Fruit fly (Drosophila melanogaster) Kc167 (cell line): ENCODE results near the gene Pdha.

Experiments
- h ChIP-seq: fragments of >200 bp; optimal IDR thresholded peaks from 3 replicates; lab custom pipeline; 2018; ENCODE audit warnings: missing external identifiers
- psq ChIP-seq: fragments of >200 bp; optimal IDR thresholded peaks from 2 replicates; lab custom pipeline; 2017; ENCODE audit warnings: missing external identifiers
- ttk ChIP-seq: sonication (Bioruptor generic); optimal IDR thresholded peaks from 2 replicates; lab custom pipeline; 2017; ENCODE audit warnings: missing external identifiers

DNA sequence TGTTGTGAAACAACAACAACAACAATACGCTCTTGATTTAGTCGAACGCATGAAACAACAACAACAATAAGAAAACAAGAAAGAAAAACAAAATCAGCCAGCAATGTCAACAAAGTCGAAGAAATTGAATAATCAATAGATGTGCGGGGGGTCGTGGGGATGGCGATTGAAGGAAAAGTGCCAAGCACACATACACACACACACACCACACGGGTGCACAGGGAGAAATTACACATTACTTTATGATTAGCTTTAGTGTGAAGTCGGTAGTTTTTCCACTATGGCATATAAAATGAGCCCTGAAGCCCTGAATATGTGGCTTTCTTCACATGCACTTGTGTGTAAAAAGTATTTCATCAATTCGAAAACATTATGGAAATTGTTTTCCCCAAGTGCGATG lies 9.1 kb upstream of the Pdha start:
- TF ChIP-seq psq (lab: Kevin White, UChicago) (no peak), ttk (lab: Kevin White, UChicago) (no peak), h (lab: Kevin White, UChicago) (no peak)
